Worm (Caenorhabditis elegans): ENCODE measurements around the gene Y97E10AR.6.

The Y97E10AR.6 gene

DNA sequence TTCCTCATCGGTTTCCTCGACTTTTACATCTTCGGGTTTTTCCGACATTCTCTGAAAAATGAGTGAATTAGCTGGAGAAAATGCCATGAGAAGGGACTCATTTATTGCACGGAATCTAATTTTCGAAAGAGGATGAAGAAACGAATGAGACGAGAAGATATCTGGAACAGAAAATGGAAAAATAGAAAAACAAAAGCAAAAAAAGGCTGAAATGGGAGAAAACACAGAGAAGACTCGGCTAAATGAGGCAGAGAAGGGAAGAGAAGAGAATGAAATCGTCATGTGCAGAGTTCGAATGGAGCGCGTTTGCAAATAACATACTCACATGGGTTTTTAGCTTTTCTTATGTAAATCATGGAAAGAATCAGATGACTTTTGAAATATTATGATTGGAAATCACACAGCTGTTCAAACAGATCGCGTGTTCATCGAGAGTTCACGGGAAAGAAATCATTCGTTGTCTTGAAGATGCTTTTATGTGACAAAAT, at the start of gene Y97E10AR.6:
Y97E10AR.6 (minus strand) TSS at position 51 of the 488 bp plus-strand sequence.
- peak; percentile 28 for TF ChIP-seq unc-120 (tag; optimal IDR thresholded peaks at IDR 0.05; ENCODE audit: poor library complexity, severe bottlenecking)
- TF ChIP-seq ces-1 (GFP tag; optimal IDR thresholded peaks at IDR 0.05): peak; percentile 47
- no peak for TF ChIP-seq lin-32 (GFP tag; optimal IDR thresholded peaks at IDR 0.05)

DNA sequence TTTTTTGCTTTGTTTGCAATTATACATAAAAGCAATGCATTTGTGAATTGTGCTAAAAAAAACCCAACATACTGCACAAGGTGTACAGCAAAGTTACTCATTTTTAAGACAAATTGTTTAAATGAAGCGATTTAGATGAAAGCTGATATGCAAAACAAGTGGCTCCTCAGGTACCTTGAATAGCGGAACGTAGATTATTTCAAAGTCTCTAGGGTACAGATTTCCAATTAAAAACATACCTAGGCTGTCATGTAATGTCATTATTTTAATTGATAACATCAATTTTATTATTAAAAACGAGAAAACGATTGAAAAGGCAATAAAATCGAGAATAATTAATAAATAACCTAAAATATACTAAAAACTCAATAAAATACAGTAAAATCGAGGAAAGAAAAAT, 48.3 kb upstream of the Y97E10AR.6 start, which contains the start of gene str-139:
str-139 (minus strand) TSS at position 101 of the 400 bp plus-strand sequence.
- TF ChIP-seq nhr-76 (tag; optimal IDR thresholded peaks at IDR 0.05): no peak
- TF ChIP-seq unc-120 (tag; optimal IDR thresholded peaks at IDR 0.05; ENCODE audit: poor library complexity, severe bottlenecking): no peak
- no peak for TF ChIP-seq ces-1 (GFP tag; optimal IDR thresholded peaks at IDR 0.05)
- TF ChIP-seq sem-2 (GFP tag; optimal IDR thresholded peaks at IDR 0.05): no peak
- no peak for TF ChIP-seq pha-4 (tag; optimal IDR thresholded peaks at IDR 0.05)
- TF ChIP-seq elt-1 (tag; optimal IDR thresholded peaks at IDR 0.05; ENCODE audit: borderline replicate concordance, insufficient read depth): no peak
- TF ChIP-seq ceh-43 (GFP tag; optimal IDR thresholded peaks at IDR 0.05): no peak
- no peak for TF ChIP-seq mab-5 (tag; optimal IDR thresholded peaks at IDR 0.05)
- no peak for TF ChIP-seq drap-1 (GFP tag; optimal IDR thresholded peaks at IDR 0.05)
- no peak for TF ChIP-seq bed-3 (GFP tag; optimal IDR thresholded peaks at IDR 0.05)
- TF ChIP-seq cnd-1 (tag; optimal IDR thresholded peaks at IDR 0.05): no peak
- no peak for TF ChIP-seq lin-32 (GFP tag; optimal IDR thresholded peaks at IDR 0.05)
- TF ChIP-seq mep-1 (tag; optimal IDR thresholded peaks at IDR 0.05): no peak
- TF ChIP-seq lin-13 (tag; optimal IDR thresholded peaks at IDR 0.05): no peak

DNA sequence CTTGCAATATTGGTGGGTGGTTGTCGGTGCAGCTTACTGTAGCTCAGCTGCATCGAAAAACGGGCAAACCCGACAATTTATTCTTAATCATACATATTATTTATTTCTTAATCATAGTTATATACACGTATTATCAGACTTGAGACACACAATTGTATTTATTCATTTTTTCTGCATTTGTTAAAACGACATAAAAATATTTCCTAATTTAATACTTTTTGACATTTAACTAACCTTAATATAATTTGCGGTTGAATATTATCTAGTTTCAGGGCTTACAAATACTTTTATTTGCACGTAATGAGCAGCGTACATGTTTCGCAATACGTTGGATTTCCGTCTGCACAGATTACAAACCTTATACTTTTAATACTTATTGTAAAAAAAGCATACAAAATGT, 44.6 kb upstream of the Y97E10AR.6 start, which contains the start of gene str-138:
str-138 (plus strand) TSS at position 301 of the 400 bp plus-strand sequence.
- TF ChIP-seq blmp-1 (tag; optimal IDR thresholded peaks at IDR 0.05) (no peak), flh-1 (GFP tag; optimal IDR thresholded peaks at IDR 0.05) (no peak), lin-13 (tag; optimal IDR thresholded peaks at IDR 0.05) (no peak), ham-2 (GFP tag; optimal IDR thresholded peaks at IDR 0.05) (no peak), nhr-12 (tag; optimal IDR thresholded peaks at IDR 0.05) (no peak), lin-32 (GFP tag; optimal IDR thresholded peaks at IDR 0.05) (no peak), nhr-28 (tag; optimal IDR thresholded peaks at IDR 0.05) (no peak), nhr-76 (tag; optimal IDR thresholded peaks at IDR 0.05) (no peak), unc-62 (GFP tag; optimal IDR thresholded peaks at IDR 0.05) (no peak), zip-8 (tag; optimal IDR thresholded peaks at IDR 0.05) (no peak), nhr-2 (tag; optimal IDR thresholded peaks at IDR 0.05) (no peak), ceh-39 (tag; optimal IDR thresholded peaks at IDR 0.05) (no peak), bed-3 (GFP tag; optimal IDR thresholded peaks at IDR 0.05) (no peak)

DNA sequence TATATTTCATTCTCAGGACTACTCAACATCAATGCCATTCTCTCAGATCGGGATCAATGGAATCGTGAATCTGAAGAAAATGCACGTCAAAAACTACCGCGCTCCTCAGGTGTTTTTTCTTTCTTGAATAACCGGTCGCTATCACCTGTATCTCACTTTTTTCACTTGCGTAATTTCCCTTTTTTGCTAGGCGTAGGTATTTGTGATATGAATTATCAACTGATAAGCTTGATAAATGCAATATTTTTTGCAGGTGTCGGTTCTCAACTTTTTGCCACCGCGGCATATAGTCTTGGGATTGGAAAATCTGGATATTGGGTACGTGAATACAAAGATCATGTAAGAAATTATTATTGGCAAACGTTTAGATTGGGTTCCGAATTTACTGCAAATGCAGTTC, 41.4 kb upstream of the Y97E10AR.6 start:
- TF ChIP-seq M03D4.4 (tag; optimal IDR thresholded peaks at IDR 0.05) (no peak), mls-2 (tag; optimal IDR thresholded peaks at IDR 0.05) (no peak)

DNA sequence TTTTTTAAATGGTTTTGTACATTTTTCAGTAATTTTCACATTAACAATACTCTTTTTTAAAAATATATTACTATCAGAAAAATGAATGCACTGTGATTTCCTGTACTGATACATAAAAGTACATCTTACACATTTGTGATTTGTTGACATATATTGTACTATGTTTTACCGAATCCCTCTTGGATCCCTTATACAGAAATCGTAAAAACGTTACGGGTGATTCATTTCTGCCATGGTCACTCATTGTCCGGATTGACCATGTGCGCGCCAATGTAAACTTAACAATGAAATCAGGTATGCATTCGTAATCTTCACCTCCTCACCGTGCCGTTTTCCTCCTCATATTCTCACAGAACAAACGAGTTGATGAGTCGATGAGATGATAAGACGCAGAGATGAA, 40.4 kb upstream of the Y97E10AR.6 start, which contains the start of gene ZC513.2:
ZC513.2 (plus strand) TSS at position 301 of the 400 bp plus-strand sequence.
- TF ChIP-seq zip-8 (tag; optimal IDR thresholded peaks at IDR 0.05) (no peak), unc-39 (tag; optimal IDR thresholded peaks at IDR 0.05) (no peak), hlh-1 (tag; optimal IDR thresholded peaks at IDR 0.05) (no peak), nhr-2 (tag; optimal IDR thresholded peaks at IDR 0.05) (no peak)

DNA sequence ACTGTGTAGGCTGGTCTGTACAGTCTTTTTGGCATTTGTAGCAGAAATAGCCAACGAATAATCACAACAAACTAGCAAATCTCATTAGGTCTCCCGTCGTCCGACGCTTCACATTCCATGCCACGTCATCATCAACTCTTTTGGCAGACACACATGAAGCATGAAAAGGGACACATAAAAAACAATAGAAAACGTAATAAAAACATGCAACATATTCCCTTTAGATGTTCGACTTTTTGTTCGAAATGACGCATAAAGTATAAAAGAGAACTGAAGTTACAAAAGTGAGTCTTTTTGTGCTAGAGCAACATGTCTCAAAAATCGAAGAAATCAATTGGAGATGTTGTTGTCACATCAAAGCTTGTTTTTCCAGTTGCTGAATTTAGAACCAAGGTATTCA, 38.1 kb upstream of the Y97E10AR.6 start, which contains the start of gene sth-1:
sth-1 (plus strand) TSS at position 301 of the 400 bp plus-strand sequence.
- TF ChIP-seq ces-1 (GFP tag; optimal IDR thresholded peaks at IDR 0.05) (no peak), ham-2 (GFP tag; optimal IDR thresholded peaks at IDR 0.05) (no peak), lsy-2 (tag; optimal IDR thresholded peaks at IDR 0.05) (no peak), tbx-8 (GFP tag; optimal IDR thresholded peaks at IDR 0.05) (no peak)
